Fruit fly (Drosophila melanogaster) whole organism, wandering third instar larva: Measurements from ENCODE around the gene Cyt-c-p.

ENCODE experiments used
- Abd-B ChIP-seq: fragments of >200 bp; optimal IDR thresholded peaks from 2 replicates; lab custom pipeline; 2017; ENCODE audit warnings: missing biosample characterization, missing genetic modification characterization
- CG32264 ChIP-seq: fragments of 200-800 bp; sonication (Bioruptor generic); optimal IDR thresholded peaks from 2 replicates; lab custom pipeline; 2016; ENCODE audit warnings: missing biosample characterization, missing genetic modification characterization
- CG9705 ChIP-seq: fragments of 200-800 bp; sonication (Bioruptor generic); optimal IDR thresholded peaks from 2 replicates; lab custom pipeline; 2018; ENCODE audit warnings: missing biosample characterization, mild to moderate bottlenecking, missing genetic modification characterization
- CrebA ChIP-seq: fragments of 200-800 bp; sonication (Bioruptor generic); optimal IDR thresholded peaks from 2 replicates; lab custom pipeline; 2016; ENCODE audit warnings: missing biosample characterization, mild to moderate bottlenecking, missing genetic modification characterization, borderline replicate concordance
- Dfd ChIP-seq: fragments of >200 bp; optimal IDR thresholded peaks from 2 replicates; lab custom pipeline; 2017; ENCODE audit warnings: missing biosample characterization, missing genetic modification characterization
- Dif ChIP-seq: fragments of 200-275, 200-300 bp; sonication (Bioruptor generic); optimal IDR thresholded peaks from 2 replicates; lab custom pipeline; 2018; ENCODE audit warnings: missing biosample characterization, missing genetic modification characterization; ENCODE audit not compliant: partially characterized antibody
- GATAd ChIP-seq: sonication (Bioruptor generic); optimal IDR thresholded peaks from 2 replicates; lab custom pipeline; 2016; ENCODE audit warnings: missing biosample characterization, missing genetic modification characterization
- HLH106 ChIP-seq: fragments of 200-800 bp; optimal IDR thresholded peaks from 3 replicates; lab custom pipeline; 2019; ENCODE audit warnings: missing biosample characterization, mild to moderate bottlenecking, missing genetic modification characterization, moderate library complexity
- Hnf4 ChIP-seq: fragments of 200-800 bp; sonication (Bioruptor generic); optimal IDR thresholded peaks from 2 replicates; lab custom pipeline; 2016; ENCODE audit warnings: missing biosample characterization, mild to moderate bottlenecking, missing genetic modification characterization
- Hr78 ChIP-seq: fragments of >200 bp; optimal IDR thresholded peaks from 2 replicates; lab custom pipeline; 2017; ENCODE audit warnings: missing biosample characterization, missing genetic modification characterization
- Hr83 ChIP-seq: fragments of 200-300 bp; sonication (Bioruptor generic); optimal IDR thresholded peaks from 2 replicates; lab custom pipeline; 2016; ENCODE audit warnings: missing biosample characterization, mild to moderate bottlenecking, missing genetic modification characterization, moderate library complexity; ENCODE audit not compliant: poor library complexity, severe bottlenecking
- Jra ChIP-seq: sonication (Bioruptor generic); optimal IDR thresholded peaks from 2 replicates; lab custom pipeline; 2016; ENCODE audit warnings: missing biosample characterization, missing genetic modification characterization
- Mio ChIP-seq: sonication (Bioruptor generic); optimal IDR thresholded peaks from 2 replicates; lab custom pipeline; 2016; ENCODE audit warnings: missing biosample characterization, missing genetic modification characterization
- Myc ChIP-seq: fragments of >200 bp; optimal IDR thresholded peaks from 2 replicates; lab custom pipeline; 2017
- N ChIP-seq: fragments of >200 bp; optimal IDR thresholded peaks from 2 replicates; lab custom pipeline; 2018; ENCODE audit warnings: missing biosample characterization, missing external identifiers, missing genetic modification characterization
- OdsH ChIP-seq: fragments of 200-800 bp; sonication (Bioruptor generic); optimal IDR thresholded peaks from 2 replicates; lab custom pipeline; 2016; ENCODE audit warnings: missing biosample characterization, mild to moderate bottlenecking, missing genetic modification characterization
- Rel ChIP-seq, 2 experiments: fragments of 200-800 bp; sonication (Bioruptor generic) in 1 of 2; optimal IDR thresholded peaks; 2 replicates in 1 of 2; 3 replicates in 1 of 2; lab custom pipeline; 2016 to 2019; ENCODE audit warnings: mild to moderate bottlenecking in 2 of 2, missing biosample characterization in 2 of 2, missing genetic modification characterization in 2 of 2, moderate library complexity in 1 of 2
- Sp1 ChIP-seq: fragments of 200-800 bp; sonication (Bioruptor generic); optimal IDR thresholded peaks from 3 replicates; lab custom pipeline; 2019; ENCODE audit warnings: missing biosample characterization, mild to moderate bottlenecking, missing genetic modification characterization, moderate library complexity
- Vsx2 ChIP-seq: fragments of 200-300, 225-300 bp; sonication (Bioruptor generic); optimal IDR thresholded peaks from 2 replicates; lab custom pipeline; 2018; ENCODE audit warnings: missing biosample characterization, missing genetic modification characterization; ENCODE audit not compliant: partially characterized antibody
- br ChIP-seq: fragments of 200-800 bp; sonication (Bioruptor generic); optimal IDR thresholded peaks from 2 replicates; lab custom pipeline; 2016; ENCODE audit warnings: missing biosample characterization, missing genetic modification characterization
- brk ChIP-seq: fragments of 200-800 bp; sonication (Bioruptor generic); optimal IDR thresholded peaks from 2 replicates; lab custom pipeline; 2016; ENCODE audit warnings: missing biosample characterization, mild to moderate bottlenecking, missing genetic modification characterization
- dl ChIP-seq, 2 experiments: fragments of 175-275, 200-275 bp in 1 of 2; fragments of 200-275 bp in 1 of 2; sonication (Bioruptor generic); optimal IDR thresholded peaks; lab custom pipeline; 2018; ENCODE audit warnings: mild to moderate bottlenecking in 2 of 2, missing biosample characterization in 2 of 2, missing genetic modification characterization in 2 of 2, moderate library complexity in 2 of 2; ENCODE audit not compliant: partially characterized antibody in 2 of 2, insufficient read depth in 1 of 2
- dmrt93B ChIP-seq: fragments of 200-800 bp; sonication (Bioruptor generic); optimal IDR thresholded peaks from 2 replicates; lab custom pipeline; 2018; ENCODE audit warnings: missing biosample characterization, mild to moderate bottlenecking, missing genetic modification characterization
- dsf ChIP-seq: sonication (Bioruptor generic); optimal IDR thresholded peaks from 2 replicates; lab custom pipeline; 2016; ENCODE audit warnings: missing biosample characterization, missing genetic modification characterization, borderline replicate concordance
- ey ChIP-seq: fragments of 200-800 bp; sonication (Bioruptor generic); optimal IDR thresholded peaks from 2 replicates; lab custom pipeline; 2016; ENCODE audit warnings: missing biosample characterization, missing genetic modification characterization
- foxo ChIP-seq, 2 experiments: fragments of 200-800 bp; sonication (Bioruptor generic); optimal IDR thresholded peaks; 2 replicates in 1 of 2; 3 replicates in 1 of 2; lab custom pipeline; 2016 to 2017; ENCODE audit warnings: missing biosample characterization in 2 of 2, missing genetic modification characterization in 2 of 2
- fru ChIP-seq: fragments of 200-800 bp; sonication (Bioruptor generic); optimal IDR thresholded peaks from 3 replicates; lab custom pipeline; 2016; ENCODE audit warnings: missing biosample characterization, mild to moderate bottlenecking, missing genetic modification characterization
- h ChIP-seq: fragments of 200-800 bp; sonication (Bioruptor generic); optimal IDR thresholded peaks from 3 replicates; lab custom pipeline; 2016; ENCODE audit warnings: missing biosample characterization, mild to moderate bottlenecking, missing genetic modification characterization
- jim ChIP-seq: fragments of 175-275, 200-325 bp; sonication (Bioruptor generic); optimal IDR thresholded peaks from 2 replicates; lab custom pipeline; 2016; ENCODE audit warnings: missing biosample characterization, mild to moderate bottlenecking, missing genetic modification characterization
- lola ChIP-seq: fragments of >200 bp; optimal IDR thresholded peaks from 2 replicates; lab custom pipeline; 2017; ENCODE audit warnings: missing biosample characterization, missing genetic modification characterization
- pan ChIP-seq: fragments of >200 bp; optimal IDR thresholded peaks from 2 replicates; lab custom pipeline; 2017
- psq ChIP-seq: fragments of 200-800 bp; sonication (Bioruptor generic); optimal IDR thresholded peaks from 3 replicates; lab custom pipeline; 2017; ENCODE audit warnings: missing biosample characterization, mild to moderate bottlenecking, missing genetic modification characterization, moderate library complexity
- rgr ChIP-seq: fragments of 200-800 bp; sonication (Bioruptor generic); optimal IDR thresholded peaks from 3 replicates; lab custom pipeline; 2016; ENCODE audit warnings: missing biosample characterization, mild to moderate bottlenecking, missing genetic modification characterization
- sage ChIP-seq: fragments of 200-800 bp; sonication (Bioruptor generic); optimal IDR thresholded peaks from 2 replicates; lab custom pipeline; 2016; ENCODE audit warnings: missing biosample characterization, mild to moderate bottlenecking, missing genetic modification characterization
- sv ChIP-seq: fragments of 200-800 bp; sonication (Bioruptor generic); optimal IDR thresholded peaks from 3 replicates; lab custom pipeline; 2016; ENCODE audit warnings: missing biosample characterization, missing genetic modification characterization
- tai ChIP-seq: sonication (Bioruptor generic); optimal IDR thresholded peaks from 2 replicates; lab custom pipeline; 2016; ENCODE audit warnings: missing biosample characterization, missing genetic modification characterization
- usp ChIP-seq: fragments of >200 bp; optimal IDR thresholded peaks from 2 replicates; lab custom pipeline; 2017; ENCODE audit warnings: missing biosample characterization, missing genetic modification characterization
- woc ChIP-seq: sonication (Bioruptor generic); optimal IDR thresholded peaks from 2 replicates; lab custom pipeline; 2016; ENCODE audit warnings: missing biosample characterization, mild to moderate bottlenecking, missing genetic modification characterization

The Cyt-c-p gene

dm6 chr2L:16690619-16690908 is 29.2 kb upstream of the Cyt-c-p start:
- no peak for TF ChIP-seq psq (GFP tag; lab: Kevin White, UChicago)
- no peak for TF ChIP-seq Hr83
- no peak for TF ChIP-seq GATAd (GFP tag; lab: Kevin White, UChicago)
- no peak for TF ChIP-seq sage (GFP tag; lab: Kevin White, UChicago)
- TF ChIP-seq h (GFP tag; lab: Kevin White, UChicago) = no peak
- TF ChIP-seq br (GFP tag; lab: Kevin White, UChicago) = no peak

- no peak for TF ChIP-seq Abd-B (GFP tag; lab: Kevin White, UChicago)
- peak; percentile 21 for TF ChIP-seq Hnf4
- TF ChIP-seq, all 38 proteins: peak for 1
These were observed 16.7 kb upstream of the Cyt-c-p start for dm6 chr2L:16703008-16703510.

- TF ChIP-seq lola (GFP tag; lab: Kevin White, UChicago) = no peak
- no peak for TF ChIP-seq N (GFP tag; lab: Kevin White, UChicago)
- TF ChIP-seq Vsx2 (GFP tag; lab: Kevin White, UChicago) = no peak
- no peak for TF ChIP-seq brk (GFP tag; lab: Kevin White, UChicago)
- no peak for TF ChIP-seq Jra (GFP tag; lab: Kevin White, UChicago)
- TF ChIP-seq dl (GFP tag; optimal IDR thresholded peaks at IDR 0.05; lab: Kevin White, UChicago; ENCODE audit: insufficient read depth in 1 of 2, partially characterized antibody in 2 of 2) = no peak
- TF ChIP-seq ey = peak; percentile 21
- TF ChIP-seq CrebA (GFP tag; lab: Kevin White, UChicago) = no peak
- no peak for TF ChIP-seq foxo (GFP tag; optimal IDR thresholded peaks at IDR 0.05; lab: Kevin White, UChicago)
- TF ChIP-seq tai (GFP tag; lab: Kevin White, UChicago) = no peak
- TF ChIP-seq br (GFP tag; lab: Kevin White, UChicago) = peak; percentile 6
- TF ChIP-seq usp = no peak
- no peak for TF ChIP-seq dsf
- TF ChIP-seq Hnf4 = peak; percentile 20
- TF ChIP-seq sv (GFP tag; lab: Kevin White, UChicago) = peak; percentile 26
- peak; percentile 48 for TF ChIP-seq rgr (GFP tag; lab: Kevin White, UChicago)
- no peak for TF ChIP-seq sage (GFP tag; lab: Kevin White, UChicago)
- no peak for TF ChIP-seq Myc
- TF ChIP-seq CG9705 = no peak
- TF ChIP-seq Dfd (GFP tag; lab: Kevin White, UChicago) = no peak
- no peak for TF ChIP-seq psq (GFP tag; lab: Kevin White, UChicago)
- TF ChIP-seq Hr78 (GFP tag; lab: Kevin White, UChicago) = no peak
- no peak for TF ChIP-seq HLH106
- no peak for TF ChIP-seq Hr83
- no peak for TF ChIP-seq Sp1
- TF ChIP-seq jim (GFP tag; lab: Kevin White, UChicago) = no peak
- no peak for TF ChIP-seq Mio (GFP tag; lab: Kevin White, UChicago)
- peak; percentile 8 for TF ChIP-seq fru (GFP tag; lab: Kevin White, UChicago)
- TF ChIP-seq GATAd (GFP tag; lab: Kevin White, UChicago) = no peak
- TF ChIP-seq OdsH (GFP tag; lab: Kevin White, UChicago) = peak; percentile 1
- TF ChIP-seq Rel (GFP tag; optimal IDR thresholded peaks at IDR 0.05; lab: Kevin White, UChicago) = no peak
- TF ChIP-seq Rel (tag; optimal IDR thresholded peaks at IDR 0.05; lab: Kevin White, UChicago) = no peak
- TF ChIP-seq dmrt93B (GFP tag; lab: Kevin White, UChicago) = no peak
- TF ChIP-seq Dif (GFP tag; lab: Kevin White, UChicago) = no peak
- TF ChIP-seq h (GFP tag; lab: Kevin White, UChicago) = peak; percentile 22
- TF ChIP-seq CG32264 (GFP tag; lab: Kevin White, UChicago) = no peak
- no peak for TF ChIP-seq woc (GFP tag; lab: Kevin White, UChicago)
- no peak for TF ChIP-seq pan (lab: Kevin White, UChicago)
- no peak for TF ChIP-seq Abd-B (GFP tag; lab: Kevin White, UChicago)
These were observed 16.0 kb upstream of the Cyt-c-p start for dm6 chr2L:16703753-16704152.
